Worm (Caenorhabditis elegans) whole organism, L1 larva: ENCODE data around the gene tlp-1.

ENCODE experiments used
- Y116A8C.19 ChIP-seq: sonication (generic microtip); optimal IDR thresholded peaks from 2 replicates; lab custom pipeline; 2016; ENCODE audit warnings: missing compliant biosample characterization, missing genetic modification characterization, borderline replicate concordance
- egl-27 ChIP-seq, 2 experiments: fragments of 150-350 bp in 1 of 2; sonication (generic microtip); optimal IDR thresholded peaks; 3 replicates each; lab custom pipeline; 2017 to 2018; ENCODE audit warnings: missing biosample characterization in 2 of 2, missing genetic modification characterization in 2 of 2, missing genetic modification reagents in 2 of 2
- lin-13 ChIP-seq: fragments of 150-350 bp; optimal IDR thresholded peaks from 2 replicates; lab custom pipeline; 2014; ENCODE audit warnings: missing biosample characterization, missing genetic modification reagents, missing genetic modification characterization
- lsy-2 ChIP-seq, 2 experiments: fragments of 150-350 bp; optimal IDR thresholded peaks; 2 replicates each; lab custom pipeline; 2014; ENCODE audit warnings: missing biosample characterization in 2 of 2, missing genetic modification characterization in 2 of 2
- nhr-237 ChIP-seq: fragments of 150-350 bp; optimal IDR thresholded peaks from 2 replicates; lab custom pipeline; 2014; ENCODE audit warnings: missing biosample characterization, missing genetic modification characterization
- nhr-77 ChIP-seq: fragments of 150-350 bp; optimal IDR thresholded peaks from 2 replicates; lab custom pipeline; 2014; ENCODE audit warnings: missing biosample characterization, missing genetic modification characterization
- skn-1 ChIP-seq: fragments of 150-350 bp; optimal IDR thresholded peaks from 2 replicates; lab custom pipeline; 2014; ENCODE audit warnings: missing biosample characterization, missing genetic modification characterization
- snpc-4 ChIP-seq: fragments of 150-350 bp; optimal IDR thresholded peaks from 2 replicates; lab custom pipeline; 2014; ENCODE audit warnings: missing biosample characterization, missing genetic modification characterization
- unc-130 ChIP-seq: fragments of 150-350 bp; optimal IDR thresholded peaks from 2 replicates; lab custom pipeline; 2017; ENCODE audit warnings: missing biosample characterization, missing genetic modification characterization, inconsistent platforms

ce11 chrIV:13673504-13673903, 30.4 kb downstream of the tlp-1 start, which contains the start of gene oac-48:
- TF ChIP-seq lsy-2 (tag; optimal IDR thresholded peaks at IDR 0.05; lab: Kevin White, UChicago) (no peak), Y116A8C.19 (tag; lab: Kevin White, UChicago) (no peak), unc-130 (tag; lab: Kevin White, UChicago) (no peak), snpc-4 (tag; lab: Kevin White, UChicago) (no peak), egl-27 (tag; optimal IDR thresholded peaks at IDR 0.05; lab: Kevin White, UChicago) (no peak), skn-1 (tag; lab: Kevin White, UChicago) (no peak), lin-13 (GFP tag; lab: Kevin White, UChicago) (no peak), nhr-77 (tag; lab: Kevin White, UChicago) (no peak), nhr-237 (tag; lab: Kevin White, UChicago) (no peak)
